Worm (Caenorhabditis elegans) whole organism, L3 larva: ENCODE results near the gene F59H6.14.

Experiments
- ama-1 ChIP-seq: fragments of 150-350 bp; optimal IDR thresholded peaks from 2 replicates; lab custom pipeline; 2018
- ceh-16 ChIP-seq: sonication (generic microtip); optimal IDR thresholded peaks from 2 replicates; lab custom pipeline; 2017; ENCODE audit warnings: missing biosample characterization, missing genetic modification characterization
- ceh-82 ChIP-seq: fragments of 150-350 bp; optimal IDR thresholded peaks from 2 replicates; lab custom pipeline; 2014; ENCODE audit warnings: missing biosample characterization, missing genetic modification characterization
- elt-1 ChIP-seq: fragments of 150-350 bp; optimal IDR thresholded peaks from 2 replicates; lab custom pipeline; 2014; ENCODE audit warnings: missing biosample characterization, missing genetic modification characterization
- elt-2 ChIP-seq: sonication (generic microtip); optimal IDR thresholded peaks from 2 replicates; lab custom pipeline; 2016; ENCODE audit warnings: missing genetic modification reagents, mild to moderate bottlenecking, missing genetic modification characterization, missing compliant biosample characterization
- jun-1 ChIP-seq: fragments of 150-350 bp; optimal IDR thresholded peaks from 2 replicates; lab custom pipeline; 2014; ENCODE audit warnings: missing biosample characterization, missing genetic modification reagents, missing genetic modification characterization
- lin-15B ChIP-seq: fragments of 150-350 bp; optimal IDR thresholded peaks from 2 replicates; lab custom pipeline; 2014; ENCODE audit warnings: missing biosample characterization, missing genetic modification characterization
- lin-39 ChIP-seq: fragments of 150-350 bp; optimal IDR thresholded peaks from 2 replicates; lab custom pipeline; 2018; ENCODE audit warnings: missing biosample characterization, missing genetic modification reagents, missing genetic modification characterization
- mdl-1 ChIP-seq: fragments of 150-350 bp; optimal IDR thresholded peaks from 2 replicates; lab custom pipeline; 2014; ENCODE audit warnings: missing biosample characterization, missing genetic modification characterization
- nfya-1 ChIP-seq: sonication (generic microtip); optimal IDR thresholded peaks from 2 replicates; lab custom pipeline; 2017; ENCODE audit warnings: missing genetic modification characterization, mild to moderate bottlenecking, missing compliant biosample characterization, antibody characterized with exemption, moderate library complexity; ENCODE audit not compliant: insufficient read depth
- nhr-25 ChIP-seq: sonication (generic microtip); optimal IDR thresholded peaks from 2 replicates; lab custom pipeline; 2017; ENCODE audit warnings: missing biosample characterization, missing genetic modification characterization
- snpc-4 ChIP-seq: fragments of 150-350 bp; optimal IDR thresholded peaks from 2 replicates; lab custom pipeline; 2014; ENCODE audit warnings: missing biosample characterization, missing genetic modification characterization
- ztf-11 ChIP-seq: fragments of 150-350 bp; optimal IDR thresholded peaks from 2 replicates; lab custom pipeline; 2014; ENCODE audit warnings: missing biosample characterization, missing genetic modification characterization

DNA sequence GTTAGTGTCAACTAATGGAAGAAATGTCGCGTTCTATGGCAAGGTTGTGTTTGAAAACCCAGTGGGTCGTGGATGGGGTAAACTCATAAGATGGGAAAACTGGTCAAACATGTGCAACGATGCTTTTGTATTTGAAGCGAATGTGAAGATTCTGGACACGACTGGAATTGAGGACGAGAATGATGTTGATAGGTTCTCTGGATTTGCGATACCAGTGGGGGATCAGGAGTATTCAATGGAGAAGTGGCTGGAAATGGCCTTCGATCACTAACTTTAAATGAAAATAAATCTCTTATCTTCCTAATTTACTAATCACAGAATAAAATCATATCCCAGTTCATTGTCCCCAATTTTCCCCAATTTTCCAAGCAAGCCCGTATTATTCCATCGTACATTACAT is 22.2 kb upstream of the F59H6.14 start:
- no peak for TF ChIP-seq ceh-82 (tag; lab: Kevin White, UChicago)
- TF ChIP-seq mdl-1 (tag; lab: Kevin White, UChicago): no peak
- no peak for TF ChIP-seq snpc-4
- no peak for TF ChIP-seq nfya-1 (tag; lab: Kevin White, UChicago)
- TF ChIP-seq lin-15B: no peak
- TF ChIP-seq nhr-25 (tag; lab: Kevin White, UChicago): no peak
- no peak for TF ChIP-seq lin-39 (tag; lab: Kevin White, UChicago)
- TF ChIP-seq jun-1: no peak
- TF ChIP-seq elt-1: no peak
- TF ChIP-seq ama-1 (lab: Kevin White, UChicago): no peak
- TF ChIP-seq elt-2: no peak
- TF ChIP-seq ceh-16 (tag; lab: Kevin White, UChicago): no peak
- TF ChIP-seq ztf-11 (tag; lab: Kevin White, UChicago): no peak
